Worm (Caenorhabditis elegans): ENCODE measurements around the gene Y75B8A.28.

Gene Y75B8A.28

ce11 chrIII:12312886-12313285 is 6.0 kb upstream of the Y75B8A.28 start, which contains the start of gene Y75B8A.39:
Gene Y75B8A.39 (plus strand): TSS chrIII:12313186.
- TF ChIP-seq F13H6.1 (tag; optimal IDR thresholded peaks at IDR 0.05) = no peak
- TF ChIP-seq nhr-10 (tag; optimal IDR thresholded peaks at IDR 0.05) = no peak
- no peak for TF ChIP-seq nhr-77 (tag; optimal IDR thresholded peaks at IDR 0.05)
- no peak for TF ChIP-seq sma-3 (GFP tag; optimal IDR thresholded peaks at IDR 0.05)
- no peak for TF ChIP-seq elt-3 (tag; optimal IDR thresholded peaks at IDR 0.05)
- no peak for TF ChIP-seq nhr-12 (tag; optimal IDR thresholded peaks at IDR 0.05)
- no peak for TF ChIP-seq ceh-82 (tag; optimal IDR thresholded peaks at IDR 0.05)
- TF ChIP-seq unc-55 (GFP tag; optimal IDR thresholded peaks at IDR 0.05) = no peak
- no peak for TF ChIP-seq peb-1 (tag; optimal IDR thresholded peaks at IDR 0.05)
- no peak for TF ChIP-seq ztf-4 (tag; optimal IDR thresholded peaks at IDR 0.05)
- no peak for TF ChIP-seq unc-39 (tag; optimal IDR thresholded peaks at IDR 0.05)
- TF ChIP-seq nhr-237 (tag; optimal IDR thresholded peaks at IDR 0.05) = no peak
- no peak for TF ChIP-seq lin-39 (tag; optimal IDR thresholded peaks at IDR 0.05)

ce11 chrIII:12315179-12315578 is 3.7 kb upstream of the Y75B8A.28 start, which contains the start of gene Y75B8A.37:
Gene Y75B8A.37 (plus strand): TSS chrIII:12315479.
- no peak for TF ChIP-seq mab-5 (tag; optimal IDR thresholded peaks at IDR 0.05)
- TF ChIP-seq nhr-23 (tag; optimal IDR thresholded peaks at IDR 0.05) = no peak
- no peak for TF ChIP-seq ztf-1 (GFP tag; conservative IDR thresholded peaks at IDR 0.05)
- TF ChIP-seq alr-1 (tag; optimal IDR thresholded peaks at IDR 0.05) = no peak
- TF ChIP-seq lin-11 (tag; optimal IDR thresholded peaks at IDR 0.05) = no peak
- no peak for TF ChIP-seq crh-2 (tag; optimal IDR thresholded peaks at IDR 0.05)
- TF ChIP-seq unc-55 (GFP tag; optimal IDR thresholded peaks at IDR 0.05) = no peak
- no peak for TF ChIP-seq sma-9 (GFP tag; optimal IDR thresholded peaks at IDR 0.05)
- no peak for TF ChIP-seq sma-9 (tag; optimal IDR thresholded peaks at IDR 0.05)
- TF ChIP-seq unc-39 (tag; optimal IDR thresholded peaks at IDR 0.05) = no peak
- no peak for TF ChIP-seq ZK546.5 (tag; optimal IDR thresholded peaks at IDR 0.05)
- no peak for TF ChIP-seq nhr-12 (tag; optimal IDR thresholded peaks at IDR 0.05)
- TF ChIP-seq ztf-11 (tag; optimal IDR thresholded peaks at IDR 0.05) = no peak
- no peak for TF ChIP-seq elt-1 (tag; optimal IDR thresholded peaks at IDR 0.05)
- TF ChIP-seq egl-27 (tag; optimal IDR thresholded peaks at IDR 0.05) = no peak
- no peak for TF ChIP-seq ceh-16 (tag; optimal IDR thresholded peaks at IDR 0.05)
- TF ChIP-seq unc-62 (GFP tag; optimal IDR thresholded peaks at IDR 0.05) = no peak
- no peak for TF ChIP-seq C34F6.9 (tag; optimal IDR thresholded peaks at IDR 0.05)
- no peak for TF ChIP-seq sem-4 (tag; optimal IDR thresholded peaks at IDR 0.05)
- no peak for TF ChIP-seq ztf-4 (tag; optimal IDR thresholded peaks at IDR 0.05)
- no peak for TF ChIP-seq mdl-1 (tag; optimal IDR thresholded peaks at IDR 0.05)

- no peak for TF ChIP-seq aly-2 (tag; optimal IDR thresholded peaks at IDR 0.05)
- TF ChIP-seq egl-27 (tag; optimal IDR thresholded peaks at IDR 0.05) = no peak
- TF ChIP-seq lsy-2 (tag; optimal IDR thresholded peaks at IDR 0.05) = no peak
- peak; percentile 26 for TF ChIP-seq skn-1 (tag; optimal IDR thresholded peaks at IDR 0.05)
- no peak for TF ChIP-seq sem-4 (tag; optimal IDR thresholded peaks at IDR 0.05)
- no peak for TF ChIP-seq nhr-129 (tag; optimal IDR thresholded peaks at IDR 0.05)
- peak; percentile 59 for TF ChIP-seq sma-9 (GFP tag; optimal IDR thresholded peaks at IDR 0.05)
- no peak for TF ChIP-seq sma-9 (tag; optimal IDR thresholded peaks at IDR 0.05)
- TF ChIP-seq ztf-4 (tag; optimal IDR thresholded peaks at IDR 0.05) = no peak
- TF ChIP-seq zag-1 (tag; optimal IDR thresholded peaks at IDR 0.05) = no peak
- TF ChIP-seq mab-5 (tag; optimal IDR thresholded peaks at IDR 0.05) = no peak
- TF ChIP-seq nhr-21 (tag; optimal IDR thresholded peaks at IDR 0.05) = no peak
- no peak for TF ChIP-seq nhr-6 (tag; optimal IDR thresholded peaks at IDR 0.05)
- no peak for TF ChIP-seq sma-3 (GFP tag; optimal IDR thresholded peaks at IDR 0.05)
- no peak for TF ChIP-seq ztf-1 (GFP tag; conservative IDR thresholded peaks at IDR 0.05)
- no peak for TF ChIP-seq lin-11 (tag; optimal IDR thresholded peaks at IDR 0.05)
- peak; percentile 99 for TF ChIP-seq fos-1 (tag; optimal IDR thresholded peaks at IDR 0.05)
- TF ChIP-seq nhr-23 (tag; optimal IDR thresholded peaks at IDR 0.05) = no peak
- no peak for TF ChIP-seq unc-55 (GFP tag; optimal IDR thresholded peaks at IDR 0.05)
- TF ChIP-seq mdl-1 (tag; optimal IDR thresholded peaks at IDR 0.05) = no peak
- TF ChIP-seq unc-39 (tag; optimal IDR thresholded peaks at IDR 0.05) = no peak
- TF ChIP-seq Y55F3AM.14 (GFP tag; optimal IDR thresholded peaks at IDR 0.05) = no peak
- no peak for TF ChIP-seq unc-62 (GFP tag; optimal IDR thresholded peaks at IDR 0.05)
- no peak for TF ChIP-seq lin-13 (GFP tag; optimal IDR thresholded peaks at IDR 0.05)
- no peak for TF ChIP-seq mbf-1 (tag; optimal IDR thresholded peaks at IDR 0.05)
- no peak for TF ChIP-seq nhr-10 (tag; optimal IDR thresholded peaks at IDR 0.05)
- TF ChIP-seq F13H6.1 (tag; optimal IDR thresholded peaks at IDR 0.05) = no peak
Observed at ce11 chrIII:12317492-12317891, 1.4 kb upstream of the Y75B8A.28 start.
